Worm (Caenorhabditis elegans) whole organism, early embryonic: ENCODE measurements around the gene ost-1.

ENCODE experiments used
- aly-1 ChIP-seq: sonication (generic microtip); optimal IDR thresholded peaks from 2 replicates; lab custom pipeline; 2016; ENCODE audit warnings: missing genetic modification characterization, missing compliant biosample characterization
- ceh-36 ChIP-seq: sonication (generic microtip); optimal IDR thresholded peaks from 2 replicates; lab custom pipeline; 2016; ENCODE audit warnings: missing genetic modification characterization, inconsistent platforms, missing compliant biosample characterization

ce11 chrIV:1097153-1097552, 10.0 kb upstream of the ost-1 start, which contains the start of gene cox-18:
- no peak for TF ChIP-seq ceh-36
- no peak for TF ChIP-seq aly-1 (tag; lab: Kevin White, UChicago)
